Worm (Caenorhabditis elegans): ENCODE results near the gene Y51B9A.6.

- TF ChIP-seq F22D6.2 (tag; optimal IDR thresholded peaks at IDR 0.05) (no peak), pha-4 (tag; optimal IDR thresholded peaks at IDR 0.05) (no peak), F39B2.1 (GFP tag; IDR thresholded peaks at IDR 0.05) (no peak), gei-17 (GFP tag; optimal IDR thresholded peaks at IDR 0.05) (no peak)
Observed at ce11 chrII:9369394-9369793, 33.6 kb downstream of the Y51B9A.6 start.
